Fruit fly (Drosophila melanogaster) whole organism, embryonic: ENCODE data around the gene CG31650.

ENCODE experiments used
- CG11085 ChIP-seq: fragments of 200-800 bp; sonication (Bioruptor generic); IDR thresholded peaks from 2 replicates; pipeline ENCODE4 v1.3.6; 2022; ENCODE audit warnings: missing biosample characterization, missing genetic modification characterization
- CG11560 ChIP-seq: fragments of 200-800 bp; sonication (Bioruptor generic); IDR thresholded peaks from 3 replicates; pipeline ENCODE4 v1.3.6; 2022; ENCODE audit warnings: missing biosample characterization, missing genetic modification characterization
- CG12236 ChIP-seq: fragments of 200-800 bp; sonication (Bioruptor generic); optimal IDR thresholded peaks from 2 replicates; lab custom pipeline; 2016; ENCODE audit warnings: missing biosample characterization, missing genetic modification characterization
- CG15269 ChIP-seq: fragments of 200-800 bp; sonication (Bioruptor generic); optimal IDR thresholded peaks from 2 replicates; lab custom pipeline; 2018; ENCODE audit warnings: missing biosample characterization, mild to moderate bottlenecking, missing genetic modification characterization, moderate library complexity
- CG15479 ChIP-seq: fragments of 200-800 bp; sonication (Bioruptor generic); optimal IDR thresholded peaks from 3 replicates; lab custom pipeline; 2019; ENCODE audit warnings: missing biosample characterization, mild to moderate bottlenecking, missing genetic modification characterization, moderate library complexity
- CG17359 ChIP-seq: fragments of 200-800 bp; sonication (Bioruptor generic); optimal IDR thresholded peaks from 3 replicates; lab custom pipeline; 2018; ENCODE audit warnings: missing biosample characterization, mild to moderate bottlenecking, missing genetic modification characterization, moderate library complexity
- CG17568 ChIP-seq: fragments of 200-800 bp; sonication (Bioruptor generic); optimal IDR thresholded peaks from 2 replicates; lab custom pipeline; 2018; ENCODE audit warnings: missing biosample characterization, mild to moderate bottlenecking, missing genetic modification characterization, moderate library complexity
- CG18011 ChIP-seq: fragments of 200-800 bp; sonication (Bioruptor generic); optimal IDR thresholded peaks from 2 replicates; lab custom pipeline; 2017; ENCODE audit warnings: missing biosample characterization, missing genetic modification characterization, mild to moderate bottlenecking, moderate library complexity, missing genotype
- CG2678 ChIP-seq: fragments of 200-800 bp; sonication (Bioruptor generic); optimal IDR thresholded peaks from 3 replicates; lab custom pipeline; 2019; ENCODE audit warnings: missing biosample characterization, mild to moderate bottlenecking, missing genetic modification characterization, moderate library complexity
- CG2875 ChIP-seq: fragments of 200-800 bp; sonication (Bioruptor generic); optimal IDR thresholded peaks from 2 replicates; lab custom pipeline; 2017; ENCODE audit warnings: missing biosample characterization, mild to moderate bottlenecking, missing genetic modification characterization, missing genetic modification reagents
- CG3726 ChIP-seq: fragments of 200-800 bp; sonication (Bioruptor generic); IDR thresholded peaks from 3 replicates; pipeline ENCODE4, ENCODE4 v1.3.6; 2022; ENCODE audit warnings: missing biosample characterization, missing genetic modification characterization
- CG4617 ChIP-seq: fragments of 200-800 bp; sonication (Bioruptor generic); optimal IDR thresholded peaks from 3 replicates; lab custom pipeline; 2016; ENCODE audit warnings: missing biosample characterization, missing genetic modification characterization, borderline replicate concordance
- CG4730 ChIP-seq: fragments of 200-800 bp; sonication (Bioruptor generic); IDR thresholded peaks from 2 replicates; pipeline ENCODE4 v1.3.6; 2022; ENCODE audit warnings: missing biosample characterization, missing genetic modification characterization
- CG6272 ChIP-seq: fragments of 200-800 bp; sonication (Bioruptor generic); IDR thresholded peaks from 2 replicates; pipeline ENCODE4 v1.3.6; 2022; ENCODE audit warnings: missing biosample characterization, missing genetic modification characterization
- CG6654 ChIP-seq: fragments of 200-800 bp; sonication (Bioruptor generic); optimal IDR thresholded peaks from 2 replicates; lab custom pipeline; 2017; ENCODE audit warnings: missing biosample characterization, mild to moderate bottlenecking, missing genetic modification characterization
- CG6683 ChIP-seq: fragments of 200-800 bp; sonication (Bioruptor generic); optimal IDR thresholded peaks from 2 replicates; lab custom pipeline; 2017; ENCODE audit warnings: missing biosample characterization, mild to moderate bottlenecking, missing genetic modification characterization, missing genetic modification reagents
- CG8089 ChIP-seq: fragments of 200-800 bp; sonication (Bioruptor generic); optimal IDR thresholded peaks from 3 replicates; lab custom pipeline; 2016; ENCODE audit warnings: missing biosample characterization, missing genetic modification characterization
- CG9727 ChIP-seq: fragments of 200-800 bp; sonication (Bioruptor generic); optimal IDR thresholded peaks from 3 replicates; lab custom pipeline; 2017; ENCODE audit warnings: missing biosample characterization, mild to moderate bottlenecking, missing genetic modification characterization
- Camta ChIP-seq: fragments of 200-800 bp; sonication (Bioruptor generic); optimal IDR thresholded peaks from 2 replicates; lab custom pipeline; 2016; ENCODE audit warnings: missing biosample characterization, missing genetic modification characterization
- CkIIα-i1 ChIP-seq: fragments of 200-800 bp; sonication (Bioruptor generic); IDR thresholded peaks from 2 replicates; pipeline ENCODE4 v1.3.6; 2022; ENCODE audit warnings: missing biosample characterization, missing genetic modification characterization
- Dek ChIP-seq: fragments of 200-800 bp; sonication (Bioruptor generic); optimal IDR thresholded peaks from 3 replicates; lab custom pipeline; 2019; ENCODE audit warnings: missing biosample characterization, mild to moderate bottlenecking, missing genetic modification characterization, moderate library complexity
- Dll ChIP-seq: fragments of 200-800 bp; sonication (Bioruptor generic); IDR thresholded peaks from 4 replicates; pipeline ENCODE4 v1.3.6; 2022; ENCODE audit warnings: missing biosample characterization, missing genetic modification characterization; ENCODE audit not compliant: partially characterized antibody
- ERR ChIP-seq: fragments of 200-800 bp; sonication (Bioruptor generic); optimal IDR thresholded peaks from 2 replicates; lab custom pipeline; 2016; ENCODE audit warnings: missing biosample characterization, missing genetic modification characterization
- Fer1 ChIP-seq: fragments of 200-800 bp; sonication (Bioruptor generic); optimal IDR thresholded peaks from 2 replicates; lab custom pipeline; 2017; ENCODE audit warnings: missing biosample characterization, mild to moderate bottlenecking, missing genetic modification characterization
- Gsc ChIP-seq: fragments of 200-800 bp; sonication (Bioruptor generic); IDR thresholded peaks from 2 replicates; pipeline ENCODE4 v1.3.6; 2022; ENCODE audit warnings: missing biosample characterization, missing genetic modification characterization
- H15 ChIP-seq: fragments of 200-800 bp; sonication (Bioruptor generic); IDR thresholded peaks from 3 replicates; pipeline ENCODE4 v1.3.6; 2022; ENCODE audit warnings: missing biosample characterization, missing genetic modification characterization
- HLH54F ChIP-seq: fragments of 200-800 bp; sonication (Bioruptor generic); optimal IDR thresholded peaks from 3 replicates; lab custom pipeline; 2016; ENCODE audit warnings: missing biosample characterization, missing genetic modification characterization
- Hey ChIP-seq: fragments of 200-800 bp; sonication (Bioruptor generic); optimal IDR thresholded peaks from 3 replicates; lab custom pipeline; 2018; ENCODE audit warnings: missing biosample characterization, mild to moderate bottlenecking, missing genetic modification characterization
- Hr3 ChIP-seq: fragments of 200-800 bp; sonication (Bioruptor generic); optimal IDR thresholded peaks from 3 replicates; lab custom pipeline; 2016; ENCODE audit warnings: missing biosample characterization, missing genetic modification characterization
- MTF-1 ChIP-seq: fragments of 200-800 bp; sonication (Bioruptor generic); optimal IDR thresholded peaks from 2 replicates; lab custom pipeline; 2018; ENCODE audit warnings: missing biosample characterization, mild to moderate bottlenecking, missing genetic modification characterization, borderline replicate concordance
- Med ChIP-seq: fragments of 200-800 bp; sonication (Bioruptor generic); peaks from one replicate; lab custom pipeline; 2016; ENCODE audit warnings: missing biosample characterization, missing genetic modification characterization, mild to moderate bottlenecking, inconsistent platforms, moderate library complexity
- Nf-YC ChIP-seq: fragments of 200-800 bp; optimal IDR thresholded peaks from 3 replicates; lab custom pipeline; 2019; ENCODE audit warnings: missing biosample characterization, mild to moderate bottlenecking, missing genetic modification characterization, moderate library complexity
- Poxn ChIP-seq: fragments of 200-800 bp; sonication (Bioruptor generic); IDR thresholded peaks from 2 replicates; pipeline ENCODE4 v1.3.6; 2022; ENCODE audit warnings: missing biosample characterization, missing genetic modification characterization
- Sox102F ChIP-seq: fragments of 200-800 bp; sonication (Bioruptor generic); optimal IDR thresholded peaks from 2 replicates; lab custom pipeline; 2018; ENCODE audit warnings: missing biosample characterization, mild to moderate bottlenecking, missing genetic modification characterization, moderate library complexity
- YL-1 ChIP-seq: fragments of 200-800 bp; sonication (Bioruptor generic); optimal IDR thresholded peaks from 3 replicates; lab custom pipeline; 2017; ENCODE audit warnings: missing biosample characterization, mild to moderate bottlenecking, missing genetic modification characterization
- caup ChIP-seq: fragments of 200-800 bp; sonication (Bioruptor generic); optimal IDR thresholded peaks from 3 replicates; lab custom pipeline; 2017; ENCODE audit warnings: missing biosample characterization, mild to moderate bottlenecking, missing genetic modification characterization, moderate library complexity; ENCODE audit not compliant: severe bottlenecking
- chm ChIP-seq: fragments of 200-800 bp; sonication (Bioruptor generic); IDR thresholded peaks from 2 replicates; pipeline ENCODE4 v1.3.6; 2022; ENCODE audit warnings: missing biosample characterization, missing genetic modification characterization
- chn ChIP-seq: fragments of 200-800 bp; sonication (Bioruptor generic); optimal IDR thresholded peaks from 2 replicates; lab custom pipeline; 2016; ENCODE audit warnings: missing biosample characterization, missing genetic modification characterization
- crc ChIP-seq: fragments of 200-800 bp; sonication (Bioruptor generic); optimal IDR thresholded peaks from 2 replicates; lab custom pipeline; 2016; ENCODE audit warnings: missing biosample characterization, missing genetic modification characterization
- dysf ChIP-seq: fragments of 200-800 bp; sonication (Bioruptor generic); IDR thresholded peaks from 3 replicates; pipeline ENCODE4 v1.3.6; 2022; ENCODE audit warnings: missing biosample characterization, missing genetic modification characterization
- fru ChIP-seq: fragments of >200 bp; optimal IDR thresholded peaks from 2 replicates; lab custom pipeline; 2017
- grau ChIP-seq: fragments of 200-800 bp; optimal IDR thresholded peaks from 3 replicates; lab custom pipeline; 2019; ENCODE audit warnings: missing biosample characterization, mild to moderate bottlenecking, missing genetic modification characterization, moderate library complexity
- nerfin-2 ChIP-seq: fragments of 200-800 bp; sonication (Bioruptor generic); IDR thresholded peaks from 2 replicates; pipeline ENCODE4 v1.3.6; 2022; ENCODE audit warnings: missing biosample characterization, missing genetic modification characterization; ENCODE audit not compliant: partially characterized antibody
- nom ChIP-seq: fragments of 200-800 bp; sonication (Bioruptor generic); optimal IDR thresholded peaks from 2 replicates; lab custom pipeline; 2017; ENCODE audit warnings: missing biosample characterization, missing genetic modification characterization, mild to moderate bottlenecking, moderate library complexity, missing genetic modification reagents
- pho ChIP-seq: fragments of 200-800 bp; sonication (Bioruptor generic); optimal IDR thresholded peaks from 2 replicates; lab custom pipeline; 2016; ENCODE audit warnings: missing biosample characterization, missing genetic modification characterization
- ranshi ChIP-seq: fragments of 200-800 bp; sonication (Bioruptor generic); IDR thresholded peaks from 2 replicates; pipeline ENCODE4 v1.3.6; 2022; ENCODE audit warnings: missing biosample characterization, missing genetic modification characterization
- repo ChIP-seq: fragments of 200-800 bp; sonication (Bioruptor generic); optimal IDR thresholded peaks from 2 replicates; lab custom pipeline; 2016; ENCODE audit warnings: missing biosample characterization, missing genetic modification characterization
- sens-2 ChIP-seq: fragments of 200-800 bp; sonication (Bioruptor generic); IDR thresholded peaks from 2 replicates; pipeline ENCODE4 v1.3.6; 2022; ENCODE audit warnings: missing biosample characterization, missing genetic modification characterization
- shn ChIP-seq: fragments of 200-800 bp; sonication (Bioruptor generic); optimal IDR thresholded peaks from 3 replicates; lab custom pipeline; 2016; ENCODE audit warnings: missing biosample characterization, missing genetic modification characterization
- ssp ChIP-seq: fragments of 200-800 bp; sonication (Bioruptor generic); IDR thresholded peaks from 2 replicates; pipeline ENCODE4 v1.3.6; 2022; ENCODE audit warnings: missing biosample characterization, missing genetic modification characterization

CG31650 gene

dm6 chr2L:5000919-5001581, 43.5 kb downstream of the CG31650 start (continued):
- TF ChIP-seq Camta (GFP tag; lab: Kevin White, UChicago): no peak
- TF ChIP-seq CG6683: no peak
- TF ChIP-seq Fer1 (GFP tag; lab: Kevin White, UChicago): no peak
- no peak for TF ChIP-seq HLH54F
- TF ChIP-seq CG8089 (GFP tag; lab: Kevin White, UChicago): no peak
- no peak for TF ChIP-seq fru (lab: Kevin White, UChicago)
- no peak for TF ChIP-seq nom (GFP tag; lab: Kevin White, UChicago)
- TF ChIP-seq CG3726 (GFP tag; lab: Robert Waterston, UW): no peak; the same call in 2 of the 3 replicates
- no peak for TF ChIP-seq CG17359
- no peak for TF ChIP-seq CG11560
- peak; percentile 38; the same call in 1 of the 2 replicates for TF ChIP-seq Gsc
- TF ChIP-seq CG2678 (tag; lab: Kevin White, UChicago): no peak
- TF ChIP-seq CG18011: no peak
- TF ChIP-seq CkIIα-i1 (GFP tag; lab: Robert Waterston, UW): no peak
- TF ChIP-seq Hr3: no peak
- TF ChIP-seq chm (GFP tag; lab: Robert Waterston, UW): peak; percentile 28; the same call in 1 of the 2 replicates
- TF ChIP-seq Sox102F (GFP tag; lab: Kevin White, UChicago): no peak
- no peak for TF ChIP-seq pho (GFP tag; lab: Kevin White, UChicago)
- TF ChIP-seq Hey (tag; lab: Kevin White, UChicago): no peak
- peak; percentile 49 for TF ChIP-seq ERR (GFP tag; lab: Kevin White, UChicago)
- TF ChIP-seq crc (GFP tag; lab: Kevin White, UChicago): no peak
- peak; percentile 20 for TF ChIP-seq Nf-YC
- 0 out of 2 replicates have a peak, but pooled peaks have one; percentile 41 for TF ChIP-seq nerfin-2 (GFP tag; lab: Robert Waterston, UW)
- TF ChIP-seq grau: peak; percentile 94
- no peak for TF ChIP-seq MTF-1
- TF ChIP-seq CG11085 (GFP tag; lab: Robert Waterston, UW): peak; percentile 51
- peak; percentile 48; the same call in 2 of the 3 replicates for TF ChIP-seq H15 (GFP tag; lab: Robert Waterston, UW)
- TF ChIP-seq CG12236 (GFP tag; lab: Kevin White, UChicago): no peak
- peak; percentile 86 for TF ChIP-seq CG6654 (GFP tag; lab: Kevin White, UChicago)
- no peak for TF ChIP-seq chn
- peak; percentile 41; the same call in 1 of the 2 replicates for TF ChIP-seq ranshi
- TF ChIP-seq Dll (GFP tag; lab: Robert Waterston, UW): no peak
- no peak for TF ChIP-seq CG17568
- peak; percentile 24 for TF ChIP-seq CG4730 (GFP tag; lab: Robert Waterston, UW)
- TF ChIP-seq caup: no peak
- peak; percentile 36; the same call in 1 of the 2 replicates for TF ChIP-seq sens-2 (GFP tag; lab: Robert Waterston, UW)
- TF ChIP-seq repo (GFP tag; lab: Kevin White, UChicago): no peak
- TF ChIP-seq CG6272 (GFP tag; lab: Robert Waterston, UW): no peak
- TF ChIP-seq CG15269 (tag; lab: Kevin White, UChicago): no peak
- peak; percentile 11; the same call in 2 of the 3 replicates for TF ChIP-seq dysf (GFP tag; lab: Robert Waterston, UW)
- peak; percentile 6 for TF ChIP-seq CG2875 (GFP tag; lab: Kevin White, UChicago)
- TF ChIP-seq shn (GFP tag; lab: Kevin White, UChicago): no peak
- no peak for TF ChIP-seq Dek (tag; lab: Kevin White, UChicago)
- TF ChIP-seq CG4617 (GFP tag; lab: Kevin White, UChicago): no peak
- no peak for TF ChIP-seq ssp (GFP tag; lab: Robert Waterston, UW)
- TF ChIP-seq Med (GFP tag; lab: Kevin White, UChicago): peak; percentile 69
- TF ChIP-seq Poxn: no peak
- no peak for TF ChIP-seq CG9727
- TF ChIP-seq YL-1 (GFP tag; lab: Kevin White, UChicago): peak; percentile 6
- TF ChIP-seq CG15479 (GFP tag; lab: Kevin White, UChicago): no peak
